Worm (Caenorhabditis elegans) whole organism, mixed stage, embryonic: ENCODE measurements around the gene npr-26.

ENCODE experiments used
- bed-3 ChIP-seq: fragments of 200-800 bp; sonication (Bioruptor generic); optimal IDR thresholded peaks from 3 replicates; lab custom pipeline; 2018; ENCODE audit warnings: mild to moderate bottlenecking, missing genetic modification characterization, moderate library complexity, missing compliant biosample characterization
- blmp-1 ChIP-seq: fragments of 150-350 bp; optimal IDR thresholded peaks from 2 replicates; lab custom pipeline; 2014; ENCODE audit warnings: missing biosample characterization, missing genetic modification characterization
- ceh-39 ChIP-seq: fragments of 150-350 bp; optimal IDR thresholded peaks from 2 replicates; lab custom pipeline; 2014; ENCODE audit warnings: missing biosample characterization, missing genetic modification characterization
- ceh-43 ChIP-seq: fragments of 200-800 bp; sonication (Bioruptor generic); optimal IDR thresholded peaks from 2 replicates; lab custom pipeline; 2018; ENCODE audit warnings: mild to moderate bottlenecking, missing genetic modification characterization, moderate library complexity, missing compliant biosample characterization
- ceh-83 ChIP-seq: fragments of 200-800 bp; sonication (Bioruptor generic); optimal IDR thresholded peaks from 2 replicates; lab custom pipeline; 2018; ENCODE audit warnings: mild to moderate bottlenecking, missing genetic modification characterization, missing compliant biosample characterization
- ces-1 ChIP-seq: fragments of 150-350 bp; optimal IDR thresholded peaks from 2 replicates; lab custom pipeline; 2014; ENCODE audit warnings: missing biosample characterization, missing genetic modification reagents, missing genetic modification characterization
- cnd-1 ChIP-seq: fragments of 200-800 bp; sonication (Bioruptor generic); optimal IDR thresholded peaks from 2 replicates; lab custom pipeline; 2018; ENCODE audit warnings: mild to moderate bottlenecking, missing genetic modification characterization, missing compliant biosample characterization
- elt-1 ChIP-seq: sonication (generic microtip); optimal IDR thresholded peaks from 2 replicates; lab custom pipeline; 2017; ENCODE audit warnings: missing genetic modification characterization, mild to moderate bottlenecking, missing compliant biosample characterization, antibody characterized with exemption, moderate library complexity, borderline replicate concordance; ENCODE audit not compliant: insufficient read depth
- elt-3 ChIP-seq: fragments of 150-350 bp; optimal IDR thresholded peaks from 2 replicates; lab custom pipeline; 2014; ENCODE audit warnings: missing biosample characterization, missing genetic modification characterization
- flh-1 ChIP-seq: fragments of 200-800 bp; sonication (Bioruptor generic); optimal IDR thresholded peaks from 2 replicates; lab custom pipeline; 2018; ENCODE audit warnings: mild to moderate bottlenecking, missing genetic modification characterization, moderate library complexity, missing compliant biosample characterization
- ham-2 ChIP-seq: fragments of 200-800 bp; sonication (Bioruptor generic); optimal IDR thresholded peaks from 2 replicates; lab custom pipeline; 2018; ENCODE audit warnings: mild to moderate bottlenecking, missing genetic modification characterization, missing compliant biosample characterization
- hlh-1 ChIP-seq: fragments of 150-350 bp; optimal IDR thresholded peaks from 2 replicates; lab custom pipeline; 2014; ENCODE audit warnings: missing biosample characterization, missing genetic modification reagents, missing genetic modification characterization
- lin-13 ChIP-seq: fragments of 150-350 bp; optimal IDR thresholded peaks from 2 replicates; lab custom pipeline; 2014; ENCODE audit warnings: missing biosample characterization, missing genetic modification characterization
- lin-32 ChIP-seq: fragments of 200-800 bp; sonication (Bioruptor generic); optimal IDR thresholded peaks from 2 replicates; lab custom pipeline; 2018; ENCODE audit warnings: mild to moderate bottlenecking, missing genetic modification characterization, missing compliant biosample characterization
- mab-5 ChIP-seq: fragments of 150-350 bp; optimal IDR thresholded peaks from 2 replicates; lab custom pipeline; 2014; ENCODE audit warnings: missing biosample characterization, missing genetic modification characterization
- mep-1 ChIP-seq: fragments of 150-350 bp; optimal IDR thresholded peaks from 2 replicates; lab custom pipeline; 2017; ENCODE audit warnings: missing biosample characterization, missing genetic modification reagents, missing genetic modification characterization, inconsistent platforms
- mls-2 ChIP-seq: sonication (generic microtip); optimal IDR thresholded peaks from 2 replicates; lab custom pipeline; 2016; ENCODE audit warnings: mild to moderate bottlenecking, missing genetic modification characterization, moderate library complexity, missing compliant biosample characterization
- nhr-12 ChIP-seq: fragments of 150-350 bp; optimal IDR thresholded peaks from 2 replicates; lab custom pipeline; 2014; ENCODE audit warnings: missing biosample characterization, missing genetic modification characterization
- nhr-2 ChIP-seq: fragments of 150-350 bp; optimal IDR thresholded peaks from 2 replicates; lab custom pipeline; 2014; ENCODE audit warnings: missing biosample characterization, missing genetic modification characterization
- nhr-237 ChIP-seq: fragments of 150-350 bp; optimal IDR thresholded peaks from 2 replicates; lab custom pipeline; 2014; ENCODE audit warnings: missing biosample characterization, missing genetic modification characterization
- nhr-28 ChIP-seq: fragments of 150-350 bp; optimal IDR thresholded peaks from 2 replicates; lab custom pipeline; 2014; ENCODE audit warnings: missing biosample characterization, missing genetic modification characterization
- nhr-76 ChIP-seq: sonication (generic microtip); optimal IDR thresholded peaks from 2 replicates; lab custom pipeline; 2017; ENCODE audit warnings: missing biosample characterization, missing genetic modification characterization
- pha-4 ChIP-seq: fragments of 150-350 bp; optimal IDR thresholded peaks from 2 replicates; lab custom pipeline; 2018; ENCODE audit warnings: missing biosample characterization, missing genetic modification reagents, missing genetic modification characterization
- snpc-4 ChIP-seq: fragments of 150-350 bp; optimal IDR thresholded peaks from 2 replicates; lab custom pipeline; 2014; ENCODE audit warnings: missing biosample characterization, missing genetic modification characterization
- sptf-1 ChIP-seq: sonication (generic microtip); optimal IDR thresholded peaks from 2 replicates; lab custom pipeline; 2017; ENCODE audit warnings: mild to moderate bottlenecking, missing genetic modification characterization, moderate library complexity, missing compliant biosample characterization
- tbx-8 ChIP-seq: fragments of 200-800 bp; sonication (Bioruptor generic); optimal IDR thresholded peaks from 2 replicates; lab custom pipeline; 2018; ENCODE audit warnings: mild to moderate bottlenecking, missing genetic modification characterization, moderate library complexity, missing compliant biosample characterization
- unc-120 ChIP-seq: sonication (generic microtip); optimal IDR thresholded peaks from 2 replicates; lab custom pipeline; 2017; ENCODE audit warnings: missing genetic modification characterization, missing compliant biosample characterization; ENCODE audit not compliant: poor library complexity, severe bottlenecking
- unc-39 ChIP-seq: fragments of 150-350 bp; optimal IDR thresholded peaks from 2 replicates; lab custom pipeline; 2014; ENCODE audit warnings: missing biosample characterization, missing genetic modification characterization
- zip-8 ChIP-seq: fragments of 150-350 bp; optimal IDR thresholded peaks from 2 replicates; lab custom pipeline; 2014; ENCODE audit warnings: missing biosample characterization, missing genetic modification characterization
- ztf-11 ChIP-seq: fragments of 150-350 bp; optimal IDR thresholded peaks from 2 replicates; lab custom pipeline; 2014; ENCODE audit warnings: missing biosample characterization, missing genetic modification characterization

Gene npr-26

ce11 chrIV:17441260-17441659 is 23.6 kb upstream of the npr-26 start:
- TF ChIP-seq nhr-237 (tag; lab: Kevin White, UChicago) (no peak), nhr-2 (tag; lab: Kevin White, UChicago) (no peak), nhr-76 (no peak), blmp-1 (tag; lab: Kevin White, UChicago) (no peak), ztf-11 (tag; lab: Kevin White, UChicago) (no peak), snpc-4 (tag; lab: Kevin White, UChicago) (no peak), ces-1 (no peak), lin-32 (GFP tag; lab: Kevin White, UChicago) (no peak)
- TF ChIP-seq, all 35 proteins: peak for 0

ce11 chrIV:17440417-17440816 is 22.8 kb upstream of the npr-26 start, which contains the start of gene F08A7.1:
F08A7.1 (plus strand) TSS chrIV:17440607.
- TF ChIP-seq unc-39 (tag; lab: Kevin White, UChicago) (no peak), ham-2 (no peak), tbx-8 (no peak), pha-4 (tag; lab: Kevin White, UChicago) (no peak), nhr-12 (tag; lab: Kevin White, UChicago) (no peak), snpc-4 (tag; lab: Kevin White, UChicago) (no peak), nhr-2 (tag; lab: Kevin White, UChicago) (no peak), hlh-1 (tag; lab: Kevin White, UChicago) (no peak), ceh-39 (no peak)

ce11 chrIV:17440001-17440400 is 22.4 kb upstream of the npr-26 start, which contains the start of gene C06A12.19:
C06A12.19 (minus strand) TSS chrIV:17440101.
- TF ChIP-seq lin-13 (tag; lab: Kevin White, UChicago): no peak
- TF ChIP-seq cnd-1 (tag; lab: Kevin White, UChicago): no peak
- no peak for TF ChIP-seq tbx-8
- TF ChIP-seq ceh-39: no peak
- no peak for TF ChIP-seq mep-1 (tag; lab: Kevin White, UChicago)
- no peak for TF ChIP-seq elt-1 (tag; lab: Kevin White, UChicago)
- TF ChIP-seq ceh-43 (GFP tag; lab: Kevin White, UChicago): no peak
- TF ChIP-seq mab-5: no peak
- TF ChIP-seq nhr-12 (tag; lab: Kevin White, UChicago): no peak
- no peak for TF ChIP-seq pha-4 (tag; lab: Kevin White, UChicago)

ce11 chrIV:17437038-17437437 is 19.4 kb upstream of the npr-26 start, which contains the start of gene C06A12.8:
C06A12.8 (plus strand) TSS chrIV:17437338.
- TF ChIP-seq nhr-2 (tag; lab: Kevin White, UChicago): no peak
- no peak for TF ChIP-seq nhr-12 (tag; lab: Kevin White, UChicago)
- TF ChIP-seq ceh-83: no peak
- no peak for TF ChIP-seq mab-5
- no peak for TF ChIP-seq bed-3 (GFP tag; lab: Kevin White, UChicago)
- no peak for TF ChIP-seq ces-1
- TF ChIP-seq hlh-1 (tag; lab: Kevin White, UChicago): no peak
- TF ChIP-seq ceh-39: no peak
- no peak for TF ChIP-seq cnd-1 (tag; lab: Kevin White, UChicago)
- TF ChIP-seq tbx-8: no peak
- TF ChIP-seq lin-32 (GFP tag; lab: Kevin White, UChicago): no peak

- TF ChIP-seq elt-3 (tag; lab: Kevin White, UChicago) (no peak), lin-13 (tag; lab: Kevin White, UChicago) (no peak), flh-1 (GFP tag; lab: Kevin White, UChicago) (no peak), nhr-76 (no peak)
Observed at ce11 chrIV:17436552-17436951, 18.9 kb upstream of the npr-26 start, which contains the start of gene gcy-27. gcy-27 (minus strand) TSS chrIV:17436652.

ce11 chrIV:17435228-17435627 is 17.6 kb upstream of the npr-26 start:
- TF ChIP-seq nhr-12 (tag; lab: Kevin White, UChicago): no peak
- TF ChIP-seq lin-32 (GFP tag; lab: Kevin White, UChicago): no peak
- no peak for TF ChIP-seq ces-1
- TF ChIP-seq lin-13 (tag; lab: Kevin White, UChicago): no peak

- TF ChIP-seq ces-1 (no peak), mab-5 (no peak), sptf-1 (no peak), ham-2 (no peak), zip-8 (tag; lab: Kevin White, UChicago) (no peak), ceh-39 (no peak), mep-1 (tag; lab: Kevin White, UChicago) (no peak), ceh-43 (GFP tag; lab: Kevin White, UChicago) (no peak), cnd-1 (tag; lab: Kevin White, UChicago) (no peak), nhr-12 (tag; lab: Kevin White, UChicago) (no peak), nhr-237 (tag; lab: Kevin White, UChicago) (no peak), nhr-2 (tag; lab: Kevin White, UChicago) (no peak), unc-39 (tag; lab: Kevin White, UChicago) (no peak), pha-4 (tag; lab: Kevin White, UChicago) (no peak), mls-2 (tag; lab: Kevin White, UChicago) (no peak), nhr-28 (no peak), nhr-76 (no peak), unc-120 (tag; lab: Kevin White, UChicago) (no peak)
Observed at ce11 chrIV:17432223-17432826, 14.7 kb upstream of the npr-26 start.
